Worm (Caenorhabditis elegans) whole organism, L4 larva: ENCODE results near the gene str-182.

Source experiments
- ces-1 ChIP-seq: fragments of 150-350 bp; sonication (generic microtip); optimal IDR thresholded peaks from 4 replicates; lab custom pipeline; 2014; ENCODE audit warnings: missing biosample characterization, missing genetic modification reagents, missing genetic modification characterization
- dmd-6 ChIP-seq: fragments of 200-800 bp; sonication (Bioruptor generic); IDR thresholded peaks from 2 replicates; pipeline ENCODE4 v1.3.6; 2022; ENCODE audit warnings: missing genetic modification reagents, missing genetic modification characterization, missing compliant biosample characterization
- mxl-3 ChIP-seq: fragments of 200-800 bp; sonication (Bioruptor generic); optimal IDR thresholded peaks from 2 replicates; lab custom pipeline; 2018; ENCODE audit warnings: mild to moderate bottlenecking, missing genetic modification characterization, missing compliant biosample characterization
- nhr-28 ChIP-seq: fragments of 150-350 bp; optimal IDR thresholded peaks from 2 replicates; lab custom pipeline; 2014; ENCODE audit warnings: missing biosample characterization, missing genetic modification characterization
- nhr-77 ChIP-seq: fragments of 150-350 bp; optimal IDR thresholded peaks from 2 replicates; lab custom pipeline; 2014; ENCODE audit warnings: missing biosample characterization, missing genetic modification characterization
- snpc-4 ChIP-seq: fragments of 150-350 bp; optimal IDR thresholded peaks from 2 replicates; lab custom pipeline; 2014; ENCODE audit warnings: missing biosample characterization, missing genetic modification characterization

DNA sequence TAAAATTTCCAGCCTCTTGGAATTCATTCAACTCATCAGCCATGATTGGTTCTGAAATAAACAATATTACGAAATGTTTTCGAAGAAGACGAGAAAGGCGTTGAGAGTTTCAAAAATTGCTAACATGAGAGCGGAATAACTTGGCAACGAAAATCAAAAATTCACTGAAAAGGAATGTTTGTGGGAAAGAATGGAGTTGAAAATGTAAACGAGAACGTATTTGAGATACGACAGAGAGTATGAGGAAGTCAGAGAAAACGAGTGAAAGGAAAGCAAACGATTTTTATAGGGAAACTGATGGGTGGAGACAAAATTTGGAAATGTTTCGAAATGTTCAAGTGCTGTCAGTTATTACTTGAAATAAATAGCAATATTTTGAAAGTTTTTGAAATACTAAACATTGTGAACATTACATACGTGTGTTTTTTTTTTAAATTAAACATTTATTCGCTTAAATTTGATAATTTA lies 21.8 kb upstream of the str-182 start, which contains the start of gene rop-1:
- TF ChIP-seq nhr-77 (no peak), dmd-6 (GFP tag; lab: Robert Waterston, UW) (no peak), mxl-3 (GFP tag; lab: Kevin White, UChicago) (no peak), nhr-28 (peak; percentile 37), ces-1 (GFP tag; lab: Kevin White, UChicago) (no peak), snpc-4 (no peak)
